Fruit fly (Drosophila melanogaster) whole organism, embryonic: Measurements from ENCODE around the gene Nup43.

Experiments
- Asciz ChIP-seq: fragments of 200-800 bp; sonication (Bioruptor generic); optimal IDR thresholded peaks from 2 replicates; lab custom pipeline; 2017; ENCODE audit warnings: missing biosample characterization, mild to moderate bottlenecking, missing genetic modification characterization, missing genetic modification reagents
- Bgb ChIP-seq: fragments of 200-800 bp; sonication (Bioruptor generic); IDR thresholded peaks from 2 replicates; pipeline ENCODE4 v1.3.6; 2022; ENCODE audit warnings: missing biosample characterization, missing genetic modification characterization; ENCODE audit not compliant: partially characterized antibody
- CG10209 ChIP-seq: fragments of 200-800 bp; sonication (Bioruptor generic); optimal IDR thresholded peaks from 3 replicates; lab custom pipeline; 2017; ENCODE audit warnings: missing biosample characterization, mild to moderate bottlenecking, missing genetic modification characterization, missing genetic modification reagents
- CG11504 ChIP-seq: fragments of 200-800 bp; sonication (Bioruptor generic); optimal IDR thresholded peaks from 3 replicates; lab custom pipeline; 2019; ENCODE audit warnings: missing biosample characterization, mild to moderate bottlenecking, missing genetic modification characterization, moderate library complexity
- CG12236 ChIP-seq: fragments of 200-800 bp; sonication (Bioruptor generic); optimal IDR thresholded peaks from 2 replicates; lab custom pipeline; 2016; ENCODE audit warnings: missing biosample characterization, missing genetic modification characterization
- CG12659 ChIP-seq: fragments of 200-800 bp; sonication (Bioruptor generic); optimal IDR thresholded peaks from 3 replicates; lab custom pipeline; 2017; ENCODE audit warnings: mild to moderate bottlenecking, missing biosample characterization, missing genetic modification reagents, missing genetic modification characterization
- CG13287 ChIP-seq: fragments of 200-800 bp; sonication (Bioruptor generic); IDR thresholded peaks from 2 replicates; pipeline ENCODE4 v1.3.6; 2022; ENCODE audit warnings: missing biosample characterization, missing genetic modification characterization; ENCODE audit not compliant: partially characterized antibody
- CG13624 ChIP-seq: fragments of 200-800 bp; sonication (Bioruptor generic); optimal IDR thresholded peaks from 2 replicates; lab custom pipeline; 2016; ENCODE audit warnings: missing biosample characterization, missing genetic modification characterization
- CG13775 ChIP-seq: fragments of 200-800 bp; sonication (Bioruptor generic); optimal IDR thresholded peaks from 3 replicates; lab custom pipeline; 2017; ENCODE audit warnings: missing biosample characterization, mild to moderate bottlenecking, missing genetic modification characterization
- CG14860 ChIP-seq: fragments of 200-800 bp; sonication (Bioruptor generic); IDR thresholded peaks from 3 replicates; pipeline ENCODE4 v1.3.6; 2022; ENCODE audit warnings: missing biosample characterization, missing genetic modification characterization; ENCODE audit not compliant: partially characterized antibody
- CG15073 ChIP-seq: fragments of 200-800 bp; sonication (Bioruptor generic); optimal IDR thresholded peaks from 2 replicates; lab custom pipeline; 2016; ENCODE audit warnings: missing biosample characterization, missing genetic modification characterization
- CG16779 ChIP-seq: fragments of 200-800 bp; sonication (Bioruptor generic); IDR thresholded peaks from 2 replicates; pipeline ENCODE4 v1.3.6; 2022; ENCODE audit warnings: missing biosample characterization, missing genetic modification characterization
- CG18476 ChIP-seq: fragments of 200-800 bp; sonication (Bioruptor generic); optimal IDR thresholded peaks from 2 replicates; lab custom pipeline; 2016; ENCODE audit warnings: missing biosample characterization, mild to moderate bottlenecking, missing genetic modification characterization
- CG2202 ChIP-seq: fragments of 200-800 bp; sonication (Bioruptor generic); optimal IDR thresholded peaks from 2 replicates; lab custom pipeline; 2018; ENCODE audit warnings: missing biosample characterization, mild to moderate bottlenecking, missing genetic modification characterization
- CG3065 ChIP-seq: fragments of 200-800 bp; sonication (Bioruptor generic); optimal IDR thresholded peaks from 2 replicates; lab custom pipeline; 2016; ENCODE audit warnings: missing biosample characterization, missing genetic modification characterization
- CG32532 ChIP-seq: fragments of 200-800 bp; sonication (Bioruptor generic); IDR thresholded peaks from 2 replicates; pipeline ENCODE4 v1.3.6; 2022; ENCODE audit warnings: missing biosample characterization, missing genetic modification characterization
- CG32772 ChIP-seq: fragments of 200-800 bp; sonication (Bioruptor generic); IDR thresholded peaks from 2 replicates; pipeline ENCODE4 v1.3.6; 2022; ENCODE audit warnings: missing biosample characterization, missing genetic modification characterization
- CG34376 ChIP-seq: fragments of 200-800 bp; sonication (Bioruptor generic); optimal IDR thresholded peaks from 2 replicates; lab custom pipeline; 2018; ENCODE audit warnings: missing biosample characterization, mild to moderate bottlenecking, missing genetic modification characterization
- CG4360 ChIP-seq: fragments of 200-800 bp; sonication (Bioruptor generic); IDR thresholded peaks from 2 replicates; pipeline ENCODE4 v1.3.6; 2022; ENCODE audit warnings: missing biosample characterization, missing genetic modification characterization
- CG5953 ChIP-seq: fragments of 200-800 bp; sonication (Bioruptor generic); IDR thresholded peaks from 2 replicates; pipeline ENCODE4 v1.3.6; 2022; ENCODE audit warnings: missing biosample characterization, missing genetic modification characterization
- CG6791 ChIP-seq: fragments of 200-800 bp; sonication (Bioruptor generic); IDR thresholded peaks from 3 replicates; pipeline ENCODE4 v1.3.6; 2022; ENCODE audit warnings: missing biosample characterization, missing genetic modification characterization; ENCODE audit not compliant: partially characterized antibody
- CG6813 ChIP-seq: fragments of 200-800 bp; sonication (Bioruptor generic); optimal IDR thresholded peaks from 2 replicates; lab custom pipeline; 2017; ENCODE audit warnings: missing biosample characterization, missing genetic modification characterization, mild to moderate bottlenecking, moderate library complexity, missing genetic modification reagents
- CG7786 ChIP-seq: fragments of 200-800 bp; sonication (Bioruptor generic); optimal IDR thresholded peaks from 2 replicates; lab custom pipeline; 2016; ENCODE audit warnings: missing biosample characterization, missing genetic modification characterization
- CG8388 ChIP-seq: fragments of 200-800 bp; sonication (Bioruptor generic); optimal IDR thresholded peaks from 2 replicates; lab custom pipeline; 2019; ENCODE audit warnings: missing biosample characterization, mild to moderate bottlenecking, missing genetic modification characterization, moderate library complexity
- CoRest ChIP-seq: fragments of 200-800 bp; sonication (Bioruptor generic); optimal IDR thresholded peaks from 3 replicates; lab custom pipeline; 2018; ENCODE audit warnings: missing biosample characterization, mild to moderate bottlenecking, missing genetic modification characterization, moderate library complexity
- Dip2 ChIP-seq: fragments of 200-800 bp; sonication (Bioruptor generic); IDR thresholded peaks from 2 replicates; pipeline ENCODE4 v1.3.6; 2022; ENCODE audit warnings: missing biosample characterization, missing genetic modification characterization
- E2f2 ChIP-seq: fragments of 200-800 bp; sonication (Bioruptor generic); IDR thresholded peaks from 2 replicates; pipeline ENCODE4 v1.3.6; 2022; ENCODE audit warnings: missing biosample characterization, missing genetic modification characterization
- Fer2 ChIP-seq: fragments of 200-800 bp; sonication (Bioruptor generic); optimal IDR thresholded peaks from 2 replicates; lab custom pipeline; 2018; ENCODE audit warnings: missing biosample characterization, mild to moderate bottlenecking, missing genetic modification characterization, moderate library complexity
- Hmx ChIP-seq: fragments of 200-800 bp; sonication (Bioruptor generic); optimal IDR thresholded peaks from 2 replicates; lab custom pipeline; 2016; ENCODE audit warnings: missing biosample characterization, missing genetic modification characterization
- NC2α ChIP-seq: fragments of 200-800 bp; sonication (Bioruptor generic); optimal IDR thresholded peaks from 2 replicates; lab custom pipeline; 2016; ENCODE audit warnings: missing biosample characterization, missing genetic modification characterization
- ase ChIP-seq: fragments of 200-800 bp; sonication (Bioruptor generic); IDR thresholded peaks from 3 replicates; pipeline ENCODE4 v1.3.6; 2022; ENCODE audit warnings: missing biosample characterization, missing genetic modification characterization
- bcd ChIP-seq: fragments of 200-800 bp; sonication (Bioruptor generic); optimal IDR thresholded peaks from 2 replicates; lab custom pipeline; 2017; ENCODE audit warnings: missing biosample characterization, mild to moderate bottlenecking, missing genetic modification characterization
- cato ChIP-seq: fragments of 200-800 bp; sonication (Bioruptor generic); optimal IDR thresholded peaks from 2 replicates; lab custom pipeline; 2016; ENCODE audit warnings: missing biosample characterization, missing genetic modification characterization, borderline replicate concordance
- crc ChIP-seq: fragments of 200-800 bp; sonication (Bioruptor generic); optimal IDR thresholded peaks from 2 replicates; lab custom pipeline; 2016; ENCODE audit warnings: missing biosample characterization, missing genetic modification characterization
- dati ChIP-seq: fragments of 200-800 bp; sonication (Bioruptor generic); IDR thresholded peaks from 2 replicates; pipeline ENCODE4 v1.3.6; 2022; ENCODE audit warnings: missing biosample characterization, missing genetic modification characterization
- dmrt11E ChIP-seq: fragments of 200-800 bp; sonication (Bioruptor generic); optimal IDR thresholded peaks from 3 replicates; lab custom pipeline; 2018; ENCODE audit warnings: missing biosample characterization, mild to moderate bottlenecking, missing genetic modification characterization, moderate library complexity
- dysf ChIP-seq: fragments of 200-800 bp; sonication (Bioruptor generic); IDR thresholded peaks from 3 replicates; pipeline ENCODE4 v1.3.6; 2022; ENCODE audit warnings: missing biosample characterization, missing genetic modification characterization
- grn ChIP-seq: fragments of 200-800 bp; sonication (Bioruptor generic); optimal IDR thresholded peaks from 3 replicates; lab custom pipeline; 2017; ENCODE audit warnings: missing biosample characterization, missing genetic modification characterization
- hth ChIP-seq: fragments of >200 bp; optimal IDR thresholded peaks from 2 replicates; lab custom pipeline; 2017; ENCODE audit warnings: inconsistent platforms
- klu ChIP-seq: fragments of 200-800 bp; sonication (Bioruptor generic); IDR thresholded peaks from 2 replicates; pipeline ENCODE4 v1.3.6; 2022; ENCODE audit warnings: missing biosample characterization, missing genetic modification characterization
- luna ChIP-seq: fragments of 200-800 bp; sonication (Bioruptor generic); optimal IDR thresholded peaks from 2 replicates; lab custom pipeline; 2016; ENCODE audit warnings: missing biosample characterization, missing genetic modification characterization
- mam ChIP-seq: fragments of 200-800 bp; sonication (Bioruptor generic); optimal IDR thresholded peaks from 3 replicates; lab custom pipeline; 2016; ENCODE audit warnings: missing biosample characterization, missing genetic modification characterization
- oc ChIP-seq: fragments of 200-800 bp; sonication (Bioruptor generic); optimal IDR thresholded peaks from 2 replicates; lab custom pipeline; 2018; ENCODE audit warnings: missing biosample characterization, mild to moderate bottlenecking, missing genetic modification characterization, moderate library complexity
- repo ChIP-seq: fragments of 200-800 bp; sonication (Bioruptor generic); optimal IDR thresholded peaks from 2 replicates; lab custom pipeline; 2016; ENCODE audit warnings: missing biosample characterization, missing genetic modification characterization
- ro ChIP-seq: fragments of 200-800 bp; sonication (Bioruptor generic); IDR thresholded peaks from 2 replicates; pipeline ENCODE4 v1.3.6; 2022; ENCODE audit warnings: missing biosample characterization, missing genetic modification characterization
- sens ChIP-seq: fragments of 200-800 bp; sonication (Bioruptor generic); peaks from one replicate; lab custom pipeline; 2016; ENCODE audit warnings: missing biosample characterization, missing genetic modification characterization
- ssp ChIP-seq: fragments of 200-800 bp; sonication (Bioruptor generic); IDR thresholded peaks from 2 replicates; pipeline ENCODE4 v1.3.6; 2022; ENCODE audit warnings: missing biosample characterization, missing genetic modification characterization
- unpg ChIP-seq: fragments of 200-800 bp; sonication (Bioruptor generic); optimal IDR thresholded peaks from 3 replicates; lab custom pipeline; 2018; ENCODE audit warnings: missing biosample characterization, mild to moderate bottlenecking, missing genetic modification characterization, moderate library complexity
- wek ChIP-seq: fragments of 200-800 bp; sonication (Bioruptor generic); optimal IDR thresholded peaks from 3 replicates; lab custom pipeline; 2018; ENCODE audit warnings: missing biosample characterization, mild to moderate bottlenecking, missing genetic modification characterization, moderate library complexity

The Nup43 gene

dm6 chr3R:18396801-18397604 is 30.6 kb downstream of the Nup43 start, which contains the start of gene Vti1b (continued):
- TF ChIP-seq Bgb (GFP tag; lab: Robert Waterston, UW) (0 out of 2 replicates have a peak, but pooled peaks have one; percentile 17), ro (GFP tag; lab: Robert Waterston, UW) (peak; percentile 57; the same call in 1 of the 2 replicates), Dip2 (GFP tag; lab: Robert Waterston, UW) (no peak), CG32532 (GFP tag; lab: Robert Waterston, UW) (peak; percentile 87), crc (GFP tag; lab: Kevin White, UChicago) (peak; percentile 89), CG34376 (GFP tag; lab: Kevin White, UChicago) (peak; percentile 56), Asciz (GFP tag; lab: Kevin White, UChicago) (peak; percentile 90), CG10209 (GFP tag; lab: Kevin White, UChicago) (peak; percentile 95), CG15073 (peak; percentile 61), cato (peak; percentile 88), CG12659 (GFP tag; lab: Kevin White, UChicago) (peak; percentile 93), CG13775 (GFP tag; lab: Kevin White, UChicago) (peak; percentile 88), grn (GFP tag; lab: Kevin White, UChicago) (peak; percentile 90), sens (GFP tag; lab: Kevin White, UChicago) (peak; percentile 98), CG6791 (GFP tag; lab: Robert Waterston, UW) (no peak), wek (GFP tag; lab: Kevin White, UChicago) (peak; percentile 60), CG13624 (GFP tag; lab: Kevin White, UChicago) (peak; percentile 90), CG18476 (GFP tag; lab: Kevin White, UChicago) (peak; percentile 91), oc (tag; lab: Kevin White, UChicago) (peak; percentile 98), CG32772 (GFP tag; lab: Robert Waterston, UW) (peak; percentile 91), CG6813 (peak; percentile 89), CoRest (tag; lab: Kevin White, UChicago) (peak; percentile 95), E2f2 (GFP tag; lab: Robert Waterston, UW) (peak; percentile 74), ase (peak; percentile 85), hth (lab: Kevin White, UChicago) (no peak), CG7786 (GFP tag; lab: Kevin White, UChicago) (peak; percentile 89), bcd (GFP tag; lab: Kevin White, UChicago) (peak; percentile 94), CG16779 (GFP tag; lab: Robert Waterston, UW) (peak; percentile 77; the same call in 1 of the 2 replicates), dmrt11E (tag; lab: Kevin White, UChicago) (peak; percentile 94), Fer2 (tag; lab: Kevin White, UChicago) (peak; percentile 73), dati (GFP tag; lab: Robert Waterston, UW) (peak; percentile 79), luna (GFP tag; lab: Kevin White, UChicago) (peak; percentile 81), Hmx (GFP tag; lab: Kevin White, UChicago) (peak; percentile 86), CG11504 (peak; percentile 95), CG13287 (GFP tag; lab: Robert Waterston, UW) (no peak; the same call in 1 of the 2 replicates), CG14860 (GFP tag; lab: Robert Waterston, UW) (no peak), repo (peak; percentile 75), CG8388 (peak; percentile 92), NC2α (GFP tag; lab: Kevin White, UChicago) (peak; percentile 89), CG2202 (peak; percentile 94), CG3065 (peak; percentile 87), klu (GFP tag; lab: Robert Waterston, UW) (peak; percentile 93), CG12236 (GFP tag; lab: Kevin White, UChicago) (peak; percentile 91), CG4360 (peak; percentile 82), dysf (GFP tag; lab: Robert Waterston, UW) (peak; percentile 93), unpg (GFP tag; lab: Kevin White, UChicago) (peak; percentile 93), CG5953 (GFP tag; lab: Robert Waterston, UW) (peak; percentile 91), mam (GFP tag; lab: Kevin White, UChicago) (peak; percentile 89), ssp (peak; percentile 87)
